Worm (Caenorhabditis elegans): ENCODE measurements around the gene cht-6.

DNA sequence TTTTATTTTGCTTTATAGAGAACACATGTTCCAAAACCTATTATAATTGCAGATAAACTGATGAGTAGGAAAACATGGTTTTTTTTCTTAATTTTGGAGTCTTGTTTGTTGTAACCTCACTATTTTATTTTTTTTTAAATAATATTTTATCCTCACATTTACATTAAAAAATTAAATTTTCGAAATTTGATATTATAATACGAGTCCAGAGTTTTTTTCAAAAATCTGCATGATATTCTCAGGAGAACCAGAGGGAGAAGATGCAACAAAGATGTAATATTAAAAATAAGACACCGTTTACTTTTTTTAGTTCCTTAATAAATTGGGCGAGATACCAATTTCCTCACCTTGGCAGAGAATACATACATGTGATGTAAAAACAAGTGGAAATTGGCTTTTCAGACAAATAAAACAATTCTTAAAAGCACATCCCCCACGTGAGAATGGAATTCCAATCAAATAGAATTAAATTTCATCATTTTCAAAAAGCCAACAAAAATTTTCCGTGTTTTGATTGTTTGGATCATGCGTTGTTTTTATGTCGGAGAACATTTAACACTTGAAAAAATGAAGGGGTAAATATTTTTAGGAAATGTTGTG, 29.0 kb upstream of the cht-6 start:
- TF ChIP-seq W03F9.2 (tag; optimal IDR thresholded peaks at IDR 0.05) (no peak), him-1 (tag; optimal IDR thresholded peaks at IDR 0.05) (no peak), dao-5 (tag; optimal IDR thresholded peaks at IDR 0.05) (no peak)

All from whole organism, L4/young adult.